Fruit fly (Drosophila melanogaster): ENCODE results near the gene COX5BL.

The COX5BL gene

DNA sequence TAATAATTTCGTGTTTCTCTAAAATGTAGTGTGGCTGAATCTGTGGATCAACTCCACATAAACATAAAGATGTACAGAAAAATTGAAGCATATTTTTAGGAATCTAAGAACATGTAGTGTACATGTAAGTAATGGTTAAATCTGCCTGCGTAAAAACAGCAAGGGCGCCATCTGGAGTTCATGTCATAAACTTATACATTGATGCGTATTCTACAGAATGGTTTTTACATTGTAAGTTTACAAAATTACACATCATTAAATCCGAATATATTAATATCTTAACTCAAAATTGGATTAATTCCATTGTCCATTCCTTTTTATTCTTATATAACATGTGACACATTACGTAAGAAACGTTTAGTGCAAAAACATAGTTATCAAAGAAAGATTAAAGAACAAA is 32.2 kb upstream of the COX5BL start (continued):
- TF ChIP-seq CG17568 (GFP tag; optimal IDR thresholded peaks at IDR 0.05) (no peak), lbe (GFP tag; optimal IDR thresholded peaks at IDR 0.05) (no peak), Nf-YA (GFP tag; IDR thresholded peaks at IDR 0.05) (no peak), CG9817 (tag; optimal IDR thresholded peaks at IDR 0.05) (peak; percentile 22), CG1233 (GFP tag; optimal IDR thresholded peaks at IDR 0.05) (no peak), lola (GFP tag; optimal IDR thresholded peaks at IDR 0.05) (peak in 1 of 3 experiments; percentile 1), Max (GFP tag; optimal IDR thresholded peaks at IDR 0.05) (peak; percentile 13), Abd-B (GFP tag; optimal IDR thresholded peaks at IDR 0.05) (peak; percentile 29), kay (GFP tag; optimal IDR thresholded peaks at IDR 0.05) (peak; percentile 42), CG1602 (GFP tag; optimal IDR thresholded peaks at IDR 0.05) (no peak), dysf (GFP tag; IDR thresholded peaks at IDR 0.05) (no peak), grau (tag; optimal IDR thresholded peaks at IDR 0.05) (peak; percentile 20), amos (GFP tag; IDR thresholded peaks at IDR 0.05; ENCODE audit: partially characterized antibody) (peak; percentile 80), Hmx (GFP tag; optimal IDR thresholded peaks at IDR 0.05) (no peak), CG17829 (tag; optimal IDR thresholded peaks at IDR 0.05) (peak; percentile 51), CG33557 (GFP tag; optimal IDR thresholded peaks at IDR 0.05) (no peak), HmgZ (tag; optimal IDR thresholded peaks at IDR 0.05) (no peak), nau (GFP tag; optimal IDR thresholded peaks at IDR 0.05) (no peak), CG6254 (GFP tag; optimal IDR thresholded peaks at IDR 0.05) (no peak), CG7745 (tag; optimal IDR thresholded peaks at IDR 0.05) (no peak), dmrt11E (tag; optimal IDR thresholded peaks at IDR 0.05) (no peak), CG31388 (GFP tag; optimal IDR thresholded peaks at IDR 0.05) (no peak), ac (GFP tag; optimal IDR thresholded peaks at IDR 0.05) (no peak), CG34376 (GFP tag; optimal IDR thresholded peaks at IDR 0.05) (no peak), sug (tag; optimal IDR thresholded peaks at IDR 0.05) (no peak), zfh1 (GFP tag; IDR thresholded peaks at IDR 0.05) (no peak), unpg (GFP tag; optimal IDR thresholded peaks at IDR 0.05) (no peak), D19A (tag; optimal IDR thresholded peaks at IDR 0.05) (peak; percentile 86), mirr (GFP tag; optimal IDR thresholded peaks at IDR 0.05) (no peak), seq (GFP tag; IDR thresholded peaks at IDR 0.05) (no peak), Lpt (GFP tag; optimal IDR thresholded peaks at IDR 0.05) (no peak), odd (GFP tag; optimal IDR thresholded peaks at IDR 0.05) (no peak), al (GFP tag; IDR thresholded peaks at IDR 0.05) (no peak), bbx (GFP tag; IDR thresholded peaks at IDR 0.05; ENCODE audit: partially characterized antibody) (peak; percentile 60; the same call in 1 of the 2 replicates), oc (tag; optimal IDR thresholded peaks at IDR 0.05) (no peak), CG30403 (GFP tag; optimal IDR thresholded peaks at IDR 0.05) (no peak), gsb-n (tag; optimal IDR thresholded peaks at IDR 0.05) (no peak), slp2 (GFP tag; optimal IDR thresholded peaks at IDR 0.05) (no peak), CrebB (tag; optimal IDR thresholded peaks at IDR 0.05) (no peak), CG18599 (GFP tag; optimal IDR thresholded peaks at IDR 0.05) (no peak), fu2 (GFP tag; optimal IDR thresholded peaks at IDR 0.05) (no peak), CG7786 (GFP tag; optimal IDR thresholded peaks at IDR 0.05) (no peak), nerfin-2 (GFP tag; IDR thresholded peaks at IDR 0.05; ENCODE audit: partially characterized antibody) (no peak), bowl (GFP tag; IDR thresholded peaks at IDR 0.05) (no peak), CG6765 (GFP tag; optimal IDR thresholded peaks at IDR 0.05) (no peak), HmgD (GFP tag; optimal IDR thresholded peaks at IDR 0.05) (no peak), Vsx1 (GFP tag; optimal IDR thresholded peaks at IDR 0.05) (no peak), gro (GFP tag; optimal IDR thresholded peaks at IDR 0.05) (peak; percentile 47), sima (GFP tag; optimal IDR thresholded peaks at IDR 0.05) (no peak), trem (tag; optimal IDR thresholded peaks at IDR 0.05) (peak; percentile 39), CG2120 (GFP tag; optimal IDR thresholded peaks at IDR 0.05) (no peak)
